Fruit fly (Drosophila melanogaster): ENCODE measurements around the gene Hsc70-3.

Hsc70-3 gene

DNA sequence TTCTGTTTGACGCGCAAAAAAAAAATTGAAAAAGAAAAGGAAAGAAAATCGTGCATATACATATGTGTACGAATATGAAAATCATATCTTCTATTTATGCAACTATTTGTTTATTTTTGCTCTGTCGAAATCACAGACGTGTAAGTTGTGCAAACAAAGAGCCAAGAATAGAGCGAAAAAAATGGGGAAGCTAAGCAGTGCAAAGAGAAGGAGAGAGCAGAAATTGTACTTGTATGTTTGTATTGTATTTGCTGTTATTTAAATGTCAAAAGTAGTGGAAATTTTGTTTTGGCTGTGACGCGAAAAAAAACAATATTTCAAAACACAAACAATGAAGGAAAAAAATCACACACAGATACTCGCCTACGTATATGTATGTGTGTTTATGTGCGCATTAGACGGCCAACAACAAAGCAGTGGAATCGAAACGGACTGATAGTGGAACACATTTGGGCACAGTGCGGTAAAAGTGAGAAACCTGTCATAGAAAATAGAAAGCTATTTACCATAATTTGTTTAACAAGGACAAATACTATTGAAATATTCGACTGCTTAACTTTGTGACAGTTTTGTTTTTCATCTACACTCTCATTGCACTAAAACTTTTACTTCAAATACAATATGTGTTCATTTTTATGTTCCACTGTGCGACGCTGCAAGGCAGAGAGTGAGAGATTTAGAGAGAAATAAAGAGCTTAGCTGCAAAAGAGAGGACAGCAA lies 11.3 kb upstream of the Hsc70-3 start (continued):
- peak; percentile 95 for TF ChIP-seq Ptx1 (GFP tag; IDR thresholded peaks at IDR 0.05)
- peak; percentile 95 for TF ChIP-seq otp (GFP tag; IDR thresholded peaks at IDR 0.05)
- peak; percentile 91 for TF ChIP-seq CG8765 (GFP tag; IDR thresholded peaks at IDR 0.05)
- peak; percentile 93 to 97 for TF ChIP-seq bsh (GFP tag; optimal IDR thresholded peaks at IDR 0.05)
- TF ChIP-seq Asciz (GFP tag; optimal IDR thresholded peaks at IDR 0.05): peak; percentile 93
- TF ChIP-seq dm (GFP tag; optimal IDR thresholded peaks at IDR 0.05): peak; percentile 89
- TF ChIP-seq CG15601 (tag; optimal IDR thresholded peaks at IDR 0.05): peak; percentile 91
- peak; percentile 92 for TF ChIP-seq Rfx (GFP tag; IDR thresholded peaks at IDR 0.05)
- peak; percentile 88 for TF ChIP-seq Abd-B (GFP tag; optimal IDR thresholded peaks at IDR 0.05)
- peak; percentile 82 for TF ChIP-seq MTF-1 (GFP tag; optimal IDR thresholded peaks at IDR 0.05; ENCODE audit: borderline replicate concordance)
- TF ChIP-seq CG32767 (GFP tag; IDR thresholded peaks at IDR 0.05): peak; percentile 95
- peak; percentile 93 for TF ChIP-seq CG14014 (GFP tag; IDR thresholded peaks at IDR 0.05)
- TF ChIP-seq lilli (GFP tag; optimal IDR thresholded peaks at IDR 0.05): peak; percentile 96
- peak; percentile 96 for TF ChIP-seq CG7786 (GFP tag; optimal IDR thresholded peaks at IDR 0.05)
- TF ChIP-seq tgo (GFP tag; IDR thresholded peaks at IDR 0.05): peak; percentile 96
- TF ChIP-seq CG15696 (tag; optimal IDR thresholded peaks at IDR 0.05): peak; percentile 86
- peak; percentile 26 for TF ChIP-seq YL-1 (GFP tag; optimal IDR thresholded peaks at IDR 0.05)
- peak; percentile 77 for TF ChIP-seq CG3065 (GFP tag; optimal IDR thresholded peaks at IDR 0.05)
- TF ChIP-seq Lpt (GFP tag; optimal IDR thresholded peaks at IDR 0.05): no peak
- no peak for TF ChIP-seq zf30C (GFP tag; optimal IDR thresholded peaks at IDR 0.05)
- peak; percentile 94 for TF ChIP-seq CG34422 (GFP tag; IDR thresholded peaks at IDR 0.05)
- peak; percentile 85 for TF ChIP-seq Dad (GFP tag; optimal IDR thresholded peaks at IDR 0.05)
- TF ChIP-seq CG12299 (tag; optimal IDR thresholded peaks at IDR 0.05): peak; percentile 88
- TF ChIP-seq Hsf (GFP tag; optimal IDR thresholded peaks at IDR 0.05): peak; percentile 95
- 0 out of 2 replicates have a peak, but pooled peaks have one; percentile 53 for TF ChIP-seq CkIIα-i1 (GFP tag; IDR thresholded peaks at IDR 0.05)
- peak; percentile 96 for TF ChIP-seq Ada2b (GFP tag; IDR thresholded peaks at IDR 0.05)
- peak; percentile 36; the same call in 1 of the 2 replicates for TF ChIP-seq bbx (GFP tag; IDR thresholded peaks at IDR 0.05; ENCODE audit: partially characterized antibody)
- peak; percentile 84 for TF ChIP-seq CG43689 (GFP tag; IDR thresholded peaks at IDR 0.05)
- peak; percentile 97 for TF ChIP-seq row (GFP tag; IDR thresholded peaks at IDR 0.05)
- peak; percentile 84 for TF ChIP-seq CG18011 (GFP tag; optimal IDR thresholded peaks at IDR 0.05)
- peak; percentile 96 for TF ChIP-seq CG15269 (tag; optimal IDR thresholded peaks at IDR 0.05)
- TF ChIP-seq CG5180 (GFP tag; optimal IDR thresholded peaks at IDR 0.05): peak; percentile 80
- TF ChIP-seq kay (GFP tag; optimal IDR thresholded peaks at IDR 0.05): peak; percentile 78
- TF ChIP-seq CG8944 (GFP tag; optimal IDR thresholded peaks at IDR 0.05): peak; percentile 94
- TF ChIP-seq tin (GFP tag; optimal IDR thresholded peaks at IDR 0.05): peak; percentile 91
- peak; percentile 90 for TF ChIP-seq CG18764 (GFP tag; optimal IDR thresholded peaks at IDR 0.05)
- peak; percentile 94 for TF ChIP-seq Optix (GFP tag; IDR thresholded peaks at IDR 0.05)
- TF ChIP-seq Hr3 (GFP tag; optimal IDR thresholded peaks at IDR 0.05): peak; percentile 91
- TF ChIP-seq E2f1 (GFP tag; IDR thresholded peaks at IDR 0.05): peak; percentile 93
- TF ChIP-seq CG17385 (GFP tag; optimal IDR thresholded peaks at IDR 0.05): peak; percentile 87
- peak; percentile 73 for TF ChIP-seq CG17612 (GFP tag; IDR thresholded peaks at IDR 0.05)
- TF ChIP-seq CG12219 (GFP tag; optimal IDR thresholded peaks at IDR 0.05): peak; percentile 96
- TF ChIP-seq CG14667 (GFP tag; IDR thresholded peaks at IDR 0.05): peak; percentile 92
- TF ChIP-seq CG8478 (optimal IDR thresholded peaks at IDR 0.05): no peak
- peak; percentile 83 for TF ChIP-seq CG6765 (GFP tag; optimal IDR thresholded peaks at IDR 0.05)
- peak; percentile 93 for TF ChIP-seq ranshi (GFP tag; IDR thresholded peaks at IDR 0.05)
- TF ChIP-seq Dek (tag; optimal IDR thresholded peaks at IDR 0.05): peak; percentile 87
- TF ChIP-seq CG18476 (GFP tag; optimal IDR thresholded peaks at IDR 0.05): peak; percentile 90
- peak; percentile 76 for TF ChIP-seq CG4617 (GFP tag; optimal IDR thresholded peaks at IDR 0.05; ENCODE audit: borderline replicate concordance)
- peak; percentile 94 for TF ChIP-seq CG7556 (GFP tag; optimal IDR thresholded peaks at IDR 0.05)
